Worm (Caenorhabditis elegans): ENCODE measurements around the gene K12B6.11.

The K12B6.11 gene

ce11 chrV:6278117-6279081, 10.3 kb upstream of the K12B6.11 start, which contains the start of gene fil-2:
fil-2 (plus strand) TSS chrV:6279031.
- TF ChIP-seq nhr-129 (tag; optimal IDR thresholded peaks at IDR 0.05) (no peak), elt-1 (tag; optimal IDR thresholded peaks at IDR 0.05) (no peak), nhr-12 (tag; optimal IDR thresholded peaks at IDR 0.05) (no peak), crh-2 (tag; optimal IDR thresholded peaks at IDR 0.05) (peak; percentile 32), sem-4 (tag; optimal IDR thresholded peaks at IDR 0.05) (no peak), gmeb-1 (tag; optimal IDR thresholded peaks at IDR 0.05) (peak; percentile 67), fos-1 (tag; optimal IDR thresholded peaks at IDR 0.05) (peak; percentile 14), ceh-82 (tag; optimal IDR thresholded peaks at IDR 0.05) (no peak), nhr-10 (tag; optimal IDR thresholded peaks at IDR 0.05) (no peak), sma-9 (GFP tag; optimal IDR thresholded peaks at IDR 0.05) (peak; percentile 44), sma-9 (tag; optimal IDR thresholded peaks at IDR 0.05) (no peak), ztf-4 (tag; optimal IDR thresholded peaks at IDR 0.05) (peak; percentile 29), F13H6.1 (tag; optimal IDR thresholded peaks at IDR 0.05) (no peak), alr-1 (tag; optimal IDR thresholded peaks at IDR 0.05) (no peak), lin-13 (GFP tag; optimal IDR thresholded peaks at IDR 0.05) (peak; percentile 13), unc-39 (tag; optimal IDR thresholded peaks at IDR 0.05) (no peak), nhr-25 (tag; optimal IDR thresholded peaks at IDR 0.05) (peak; percentile 43), lsy-2 (tag; optimal IDR thresholded peaks at IDR 0.05) (no peak), blmp-1 (tag; optimal IDR thresholded peaks at IDR 0.05; ENCODE audit: insufficient read depth) (peak; percentile 62), elt-3 (tag; optimal IDR thresholded peaks at IDR 0.05) (no peak), skn-1 (tag; optimal IDR thresholded peaks at IDR 0.05) (no peak), ceh-16 (tag; optimal IDR thresholded peaks at IDR 0.05) (no peak), mdl-1 (tag; optimal IDR thresholded peaks at IDR 0.05) (no peak), nhr-21 (tag; optimal IDR thresholded peaks at IDR 0.05) (peak; percentile 12), nhr-23 (tag; optimal IDR thresholded peaks at IDR 0.05) (no peak), ZK546.5 (tag; optimal IDR thresholded peaks at IDR 0.05) (no peak), ama-1 (optimal IDR thresholded peaks at IDR 0.05) (peak; percentile 29), Y55F3AM.14 (GFP tag; optimal IDR thresholded peaks at IDR 0.05) (no peak), unc-62 (GFP tag; optimal IDR thresholded peaks at IDR 0.05) (no peak), lin-39 (tag; optimal IDR thresholded peaks at IDR 0.05) (no peak)

ce11 chrV:6280067-6280466, 8.6 kb upstream of the K12B6.11 start:
- TF ChIP-seq sma-9 (GFP tag; optimal IDR thresholded peaks at IDR 0.05) (peak; percentile 27), sma-9 (tag; optimal IDR thresholded peaks at IDR 0.05) (no peak), ceh-16 (tag; optimal IDR thresholded peaks at IDR 0.05) (no peak)

- TF ChIP-seq ztf-1 (GFP tag; conservative IDR thresholded peaks at IDR 0.05) = no peak
- TF ChIP-seq mab-5 (tag; optimal IDR thresholded peaks at IDR 0.05) = no peak
- TF ChIP-seq Y55F3AM.14 (GFP tag; optimal IDR thresholded peaks at IDR 0.05) = no peak
- no peak for TF ChIP-seq mbf-1 (tag; optimal IDR thresholded peaks at IDR 0.05)
- no peak for TF ChIP-seq gmeb-1 (tag; optimal IDR thresholded peaks at IDR 0.05)
- TF ChIP-seq lin-11 (tag; optimal IDR thresholded peaks at IDR 0.05) = no peak
- TF ChIP-seq nhr-237 (tag; optimal IDR thresholded peaks at IDR 0.05) = no peak
- no peak for TF ChIP-seq ama-1 (optimal IDR thresholded peaks at IDR 0.05)
Measured at ce11 chrV:6281175-6281574, 7.5 kb upstream of the K12B6.11 start, which contains the start of the genes K12B6.4 and spe-49. K12B6.4 (minus strand) TSS chrV:6281275. spe-49 (plus strand) TSS chrV:6281359.

DNA sequence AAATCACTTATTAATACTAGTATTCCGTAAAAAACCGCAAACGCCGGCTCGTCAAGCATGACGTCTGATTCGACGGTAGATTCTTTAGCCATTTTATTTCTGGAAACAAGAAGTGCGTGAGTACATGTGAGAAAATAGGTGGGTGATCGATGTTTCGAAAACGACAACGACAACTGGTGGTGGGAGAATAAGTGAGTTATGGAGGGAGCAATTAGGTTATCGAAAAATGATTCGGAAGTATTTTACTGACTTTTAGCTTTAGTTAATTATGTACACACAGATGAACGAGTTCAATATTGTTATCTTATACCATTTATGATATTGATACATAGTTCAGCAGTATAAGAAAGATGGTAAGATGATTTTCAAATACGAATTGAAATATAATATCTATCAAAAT, 2.4 kb upstream of the K12B6.11 start, which contains the start of gene srn-1:
Gene srn-1, minus strand, starts transcription at position 101 of the 400 bp plus-strand sequence.
- no peak for TF ChIP-seq Y55F3AM.14 (GFP tag; optimal IDR thresholded peaks at IDR 0.05)
- TF ChIP-seq nhr-25 (tag; optimal IDR thresholded peaks at IDR 0.05) = no peak
- TF ChIP-seq elt-1 (tag; optimal IDR thresholded peaks at IDR 0.05) = no peak
- no peak for TF ChIP-seq nhr-11 (tag; optimal IDR thresholded peaks at IDR 0.05)
- no peak for TF ChIP-seq crh-2 (tag; optimal IDR thresholded peaks at IDR 0.05)
- TF ChIP-seq ceh-16 (tag; optimal IDR thresholded peaks at IDR 0.05) = no peak
- no peak for TF ChIP-seq nhr-12 (tag; optimal IDR thresholded peaks at IDR 0.05)
- TF ChIP-seq nhr-237 (tag; optimal IDR thresholded peaks at IDR 0.05) = no peak
- TF ChIP-seq alr-1 (tag; optimal IDR thresholded peaks at IDR 0.05) = no peak
- no peak for TF ChIP-seq mab-5 (tag; optimal IDR thresholded peaks at IDR 0.05)
- no peak for TF ChIP-seq fos-1 (tag; optimal IDR thresholded peaks at IDR 0.05)
- no peak for TF ChIP-seq nhr-77 (tag; optimal IDR thresholded peaks at IDR 0.05)
- TF ChIP-seq sma-9 (GFP tag; optimal IDR thresholded peaks at IDR 0.05) = no peak
- TF ChIP-seq sma-9 (tag; optimal IDR thresholded peaks at IDR 0.05) = no peak
- TF ChIP-seq ztf-1 (GFP tag; conservative IDR thresholded peaks at IDR 0.05) = no peak
- no peak for TF ChIP-seq unc-62 (GFP tag; optimal IDR thresholded peaks at IDR 0.05)
- no peak for TF ChIP-seq peb-1 (tag; optimal IDR thresholded peaks at IDR 0.05)
- no peak for TF ChIP-seq ztf-4 (tag; optimal IDR thresholded peaks at IDR 0.05)
- no peak for TF ChIP-seq dmd-4 (tag; optimal IDR thresholded peaks at IDR 0.05)
- no peak for TF ChIP-seq F13H6.1 (tag; optimal IDR thresholded peaks at IDR 0.05)

Measured in whole organism, L2 larva.